Fruit fly (Drosophila melanogaster) whole organism, adult: ENCODE results near the gene ddbt.

ENCODE experiments used
- CG11617 ChIP-seq: fragments of 200-800 bp; sonication (Bioruptor generic); optimal IDR thresholded peaks from 2 replicates; lab custom pipeline; 2017; ENCODE audit warnings: mild to moderate bottlenecking, missing biosample characterization, missing genetic modification reagents, missing genetic modification characterization
- CG12768 ChIP-seq: fragments of 200-800 bp; sonication (Bioruptor generic); optimal IDR thresholded peaks from 2 replicates; lab custom pipeline; 2017; ENCODE audit warnings: missing biosample characterization, missing genetic modification characterization, mild to moderate bottlenecking, moderate library complexity, missing genetic modification reagents
- CG14711 ChIP-seq: fragments of 200-800 bp; sonication (Bioruptor generic); optimal IDR thresholded peaks from 2 replicates; lab custom pipeline; 2018; ENCODE audit warnings: missing biosample characterization, mild to moderate bottlenecking, missing genetic modification characterization, moderate library complexity
- CG1620 ChIP-seq: fragments of 200-800 bp; sonication (Bioruptor generic); optimal IDR thresholded peaks from 2 replicates; lab custom pipeline; 2016; ENCODE audit warnings: missing biosample characterization, missing genetic modification characterization
- CG33017 ChIP-seq: fragments of 200-800 bp; sonication (Bioruptor generic); optimal IDR thresholded peaks from 2 replicates; lab custom pipeline; 2018; ENCODE audit warnings: missing biosample characterization, mild to moderate bottlenecking, missing genetic modification characterization, moderate library complexity
- CG5204 ChIP-seq: fragments of 200-800 bp; sonication (Bioruptor generic); optimal IDR thresholded peaks from 2 replicates; lab custom pipeline; 2016; ENCODE audit warnings: missing biosample characterization, missing genetic modification characterization
- CG7045 ChIP-seq: fragments of 200-800 bp; sonication (Bioruptor generic); optimal IDR thresholded peaks from 2 replicates; lab custom pipeline; 2017; ENCODE audit warnings: missing biosample characterization, mild to moderate bottlenecking, missing genetic modification characterization
- CG7101 ChIP-seq: fragments of 200-800 bp; sonication (Bioruptor generic); optimal IDR thresholded peaks from 2 replicates; lab custom pipeline; 2018; ENCODE audit warnings: missing biosample characterization, mild to moderate bottlenecking, missing genetic modification characterization, moderate library complexity
- Clk ChIP-seq: fragments of 200-800 bp; sonication (Bioruptor generic); optimal IDR thresholded peaks from 2 replicates; lab custom pipeline; 2017; ENCODE audit warnings: missing biosample characterization, missing genetic modification characterization
- Crg-1 ChIP-seq: fragments of 200-800 bp; sonication (Bioruptor generic); optimal IDR thresholded peaks from 2 replicates; lab custom pipeline; 2016; ENCODE audit warnings: missing biosample characterization, missing genetic modification characterization
- Hr96 ChIP-seq: fragments of 200-800 bp; sonication (Bioruptor generic); optimal IDR thresholded peaks from 2 replicates; lab custom pipeline; 2016; ENCODE audit warnings: missing biosample characterization, missing genetic modification characterization
- Mnt ChIP-seq: fragments of 200-800 bp; sonication (Bioruptor generic); optimal IDR thresholded peaks from 2 replicates; lab custom pipeline; 2016; ENCODE audit warnings: missing biosample characterization, mild to moderate bottlenecking, missing genetic modification characterization
- bab1 ChIP-seq: fragments of 200-800 bp; sonication (Bioruptor generic); optimal IDR thresholded peaks from 3 replicates; lab custom pipeline; 2019; ENCODE audit warnings: missing biosample characterization, mild to moderate bottlenecking, missing genetic modification characterization, moderate library complexity
- cic ChIP-seq: fragments of 200-800 bp; sonication (Bioruptor generic); optimal IDR thresholded peaks from 2 replicates; lab custom pipeline; 2017; ENCODE audit warnings: missing biosample characterization, mild to moderate bottlenecking, missing genetic modification characterization, moderate library complexity
- cnc ChIP-seq, 2 experiments: fragments of >200 bp; optimal IDR thresholded peaks; 2 replicates each; lab custom pipeline; 2017
- kay ChIP-seq: fragments of 200-800 bp; sonication (Bioruptor generic); peaks from one replicate; lab custom pipeline; 2016; ENCODE audit warnings: missing biosample characterization, missing genetic modification characterization, borderline replicate concordance
- ovo ChIP-seq: fragments of 200-800 bp; sonication (Bioruptor generic); optimal IDR thresholded peaks from 2 replicates; lab custom pipeline; 2016; ENCODE audit warnings: missing biosample characterization, missing genetic modification characterization
- pad ChIP-seq: fragments of 200-800 bp; sonication (Bioruptor generic); optimal IDR thresholded peaks from 3 replicates; lab custom pipeline; 2017; ENCODE audit warnings: missing biosample characterization, missing genetic modification characterization, mild to moderate bottlenecking, moderate library complexity, missing genetic modification reagents
- tj ChIP-seq: fragments of 200-800 bp; sonication (Bioruptor generic); optimal IDR thresholded peaks from 3 replicates; lab custom pipeline; 2017; ENCODE audit warnings: missing biosample characterization, mild to moderate bottlenecking, missing genetic modification characterization, moderate library complexity
- toe ChIP-seq: fragments of 200-800 bp; sonication (Bioruptor generic); optimal IDR thresholded peaks from 2 replicates; lab custom pipeline; 2016; ENCODE audit warnings: missing biosample characterization, missing genetic modification characterization

Gene ddbt

dm6 chr3L:350651-351228 is 33.9 kb downstream of the ddbt start:
- TF ChIP-seq cic (GFP tag; lab: Kevin White, UChicago) (peak; percentile 67), Clk (GFP tag; lab: Kevin White, UChicago) (peak; percentile 46), CG33017 (tag; lab: Kevin White, UChicago) (peak; percentile 79), toe (GFP tag; lab: Kevin White, UChicago) (peak; percentile 65), kay (GFP tag; lab: Kevin White, UChicago) (no peak), CG12768 (GFP tag; lab: Kevin White, UChicago) (peak; percentile 76), tj (GFP tag; lab: Kevin White, UChicago) (peak; percentile 52), ovo (GFP tag; lab: Kevin White, UChicago) (no peak), CG7045 (GFP tag; lab: Kevin White, UChicago) (peak; percentile 74), CG1620 (GFP tag; lab: Kevin White, UChicago) (peak; percentile 35), CG5204 (GFP tag; lab: Kevin White, UChicago) (peak; percentile 54), Mnt (GFP tag; lab: Kevin White, UChicago) (peak; percentile 32), bab1 (GFP tag; lab: Kevin White, UChicago) (peak; percentile 86), CG14711 (tag; lab: Kevin White, UChicago) (peak; percentile 73), Crg-1 (GFP tag; lab: Kevin White, UChicago) (no peak), Hr96 (peak; percentile 73), CG7101 (tag; lab: Kevin White, UChicago) (peak; percentile 80), pad (GFP tag; lab: Kevin White, UChicago) (peak; percentile 48), cnc (optimal IDR thresholded peaks at IDR 0.05; lab: Kevin White, UChicago) (no peak), CG11617 (GFP tag; lab: Kevin White, UChicago) (peak; percentile 80)

- no peak for TF ChIP-seq CG7101 (tag; lab: Kevin White, UChicago)
- TF ChIP-seq CG11617 (GFP tag; lab: Kevin White, UChicago), result no peak
- TF ChIP-seq cic (GFP tag; lab: Kevin White, UChicago), result no peak
- no peak for TF ChIP-seq Mnt (GFP tag; lab: Kevin White, UChicago)
- TF ChIP-seq tj (GFP tag; lab: Kevin White, UChicago), result no peak
Measured at dm6 chr3L:356016-356472, 39.2 kb downstream of the ddbt start, which contains the start of gene CG1231. TSS of gene CG1231 (plus strand) at chr3L:356422.

- TF ChIP-seq CG7045 (GFP tag; lab: Kevin White, UChicago) (no peak), kay (GFP tag; lab: Kevin White, UChicago) (no peak), CG33017 (tag; lab: Kevin White, UChicago) (no peak), bab1 (GFP tag; lab: Kevin White, UChicago) (no peak), CG1620 (GFP tag; lab: Kevin White, UChicago) (no peak), CG14711 (tag; lab: Kevin White, UChicago) (no peak), CG7101 (tag; lab: Kevin White, UChicago) (no peak), cic (GFP tag; lab: Kevin White, UChicago) (no peak), CG5204 (GFP tag; lab: Kevin White, UChicago) (no peak)
Measured at dm6 chr3L:357681-358080, 40.8 kb downstream of the ddbt start, which contains the start of gene Roc1b. TSS of gene Roc1b (plus strand) at chr3L:357981.

dm6 chr3L:361201-361600 is 44.3 kb downstream of the ddbt start, which contains the start of the genes Cdc5 and CG1233:
TSS of gene Cdc5 (minus strand) at chr3L:361383.
TSS of gene CG1233 (plus strand) at chr3L:361472.
- TF ChIP-seq Mnt (GFP tag; lab: Kevin White, UChicago) (peak; percentile 68), CG7045 (GFP tag; lab: Kevin White, UChicago) (no peak), CG5204 (GFP tag; lab: Kevin White, UChicago) (no peak), CG11617 (GFP tag; lab: Kevin White, UChicago) (peak; percentile 24), CG14711 (tag; lab: Kevin White, UChicago) (peak; percentile 33), cnc (optimal IDR thresholded peaks at IDR 0.05; lab: Kevin White, UChicago) (no peak), kay (GFP tag; lab: Kevin White, UChicago) (no peak), Clk (GFP tag; lab: Kevin White, UChicago) (no peak), Crg-1 (GFP tag; lab: Kevin White, UChicago) (no peak), CG1620 (GFP tag; lab: Kevin White, UChicago) (peak; percentile 12), pad (GFP tag; lab: Kevin White, UChicago) (no peak), CG7101 (tag; lab: Kevin White, UChicago) (peak; percentile 3), CG12768 (GFP tag; lab: Kevin White, UChicago) (no peak), tj (GFP tag; lab: Kevin White, UChicago) (peak; percentile 29), toe (GFP tag; lab: Kevin White, UChicago) (no peak), bab1 (GFP tag; lab: Kevin White, UChicago) (peak; percentile 89), cic (GFP tag; lab: Kevin White, UChicago) (no peak), CG33017 (tag; lab: Kevin White, UChicago) (no peak), Hr96 (peak; percentile 14), ovo (GFP tag; lab: Kevin White, UChicago) (no peak)

dm6 chr3L:366337-366736 is 49.5 kb downstream of the ddbt start, which contains the start of gene CG13884:
TSS of gene CG13884 (minus strand) at chr3L:366437.
- TF ChIP-seq Mnt (GFP tag; lab: Kevin White, UChicago) (no peak), Clk (GFP tag; lab: Kevin White, UChicago) (no peak), CG7045 (GFP tag; lab: Kevin White, UChicago) (no peak), pad (GFP tag; lab: Kevin White, UChicago) (no peak), cnc (optimal IDR thresholded peaks at IDR 0.05; lab: Kevin White, UChicago) (no peak), CG12768 (GFP tag; lab: Kevin White, UChicago) (no peak), cic (GFP tag; lab: Kevin White, UChicago) (no peak)
